Fruit fly (Drosophila melanogaster) whole organism, embryonic: ENCODE measurements around the gene CG15429.

Source experiments
- CG1024 ChIP-seq: fragments of 200-800 bp; sonication (Bioruptor generic); IDR thresholded peaks from 2 replicates; pipeline ENCODE4 v1.3.6; 2022; ENCODE audit warnings: missing biosample characterization, missing genetic modification characterization
- Usf ChIP-seq: fragments of 200-800 bp; sonication (Bioruptor generic); optimal IDR thresholded peaks from 2 replicates; lab custom pipeline; 2017; ENCODE audit warnings: missing genotype, missing biosample characterization, missing genetic modification characterization

- TF ChIP-seq CG1024 (GFP tag; lab: Robert Waterston, UW) (no peak), Usf (GFP tag; lab: Kevin White, UChicago) (no peak)
Measured at dm6 chr2L:4346619-4347310, 6.0 kb upstream of the CG15429 start.
